Worm (Caenorhabditis elegans): ENCODE results near the gene R05G6.10.

R05G6.10 gene

ce11 chrIV:7512617-7513233 is 29.6 kb downstream of the R05G6.10 start, which contains the start of the genes plc-4 and R05G6.4:
TSS of gene plc-4 (minus strand) at chrIV:7512667.
TSS of gene R05G6.4 (plus strand) at chrIV:7513233.
- no peak for TF ChIP-seq elt-1 (tag; optimal IDR thresholded peaks at IDR 0.05)
- TF ChIP-seq C34F6.9 (tag; optimal IDR thresholded peaks at IDR 0.05) = peak; percentile 61
- peak; percentile 18 for TF ChIP-seq nhr-25 (tag; optimal IDR thresholded peaks at IDR 0.05)
- TF ChIP-seq nhr-129 (tag; optimal IDR thresholded peaks at IDR 0.05) = peak; percentile 65
- TF ChIP-seq ZK546.5 (tag; optimal IDR thresholded peaks at IDR 0.05) = no peak
- TF ChIP-seq crh-2 (tag; optimal IDR thresholded peaks at IDR 0.05) = peak; percentile 39
- TF ChIP-seq elt-3 (tag; optimal IDR thresholded peaks at IDR 0.05) = no peak
- peak in 1 of 2 experiments; percentile 55 for TF ChIP-seq lsy-2 (tag; optimal IDR thresholded peaks at IDR 0.05)
- peak; percentile 40 for TF ChIP-seq gmeb-1 (tag; optimal IDR thresholded peaks at IDR 0.05)
- no peak for TF ChIP-seq ztf-11 (tag; optimal IDR thresholded peaks at IDR 0.05)
- TF ChIP-seq F13H6.1 (tag; optimal IDR thresholded peaks at IDR 0.05) = peak; percentile 11
- no peak for TF ChIP-seq nhr-12 (tag; optimal IDR thresholded peaks at IDR 0.05)
- TF ChIP-seq skn-1 (tag; optimal IDR thresholded peaks at IDR 0.05) = no peak
- TF ChIP-seq Y55F3AM.14 (GFP tag; optimal IDR thresholded peaks at IDR 0.05) = no peak
- TF ChIP-seq egl-27 (tag; optimal IDR thresholded peaks at IDR 0.05) = no peak
- TF ChIP-seq unc-55 (GFP tag; optimal IDR thresholded peaks at IDR 0.05) = peak; percentile 49
- TF ChIP-seq R02D3.7 (tag; optimal IDR thresholded peaks at IDR 0.05) = peak; percentile 81

- no peak for TF ChIP-seq ZK546.5 (tag; optimal IDR thresholded peaks at IDR 0.05)
- no peak for TF ChIP-seq elt-1 (tag; optimal IDR thresholded peaks at IDR 0.05)
- no peak for TF ChIP-seq nhr-129 (tag; optimal IDR thresholded peaks at IDR 0.05)
- TF ChIP-seq fos-1 (tag; optimal IDR thresholded peaks at IDR 0.05) = no peak
- TF ChIP-seq skn-1 (tag; optimal IDR thresholded peaks at IDR 0.05) = no peak
- TF ChIP-seq Y55F3AM.14 (GFP tag; optimal IDR thresholded peaks at IDR 0.05) = no peak
- no peak for TF ChIP-seq blmp-1 (tag; optimal IDR thresholded peaks at IDR 0.05; ENCODE audit: insufficient read depth)
- no peak for TF ChIP-seq ztf-11 (tag; optimal IDR thresholded peaks at IDR 0.05)
- no peak for TF ChIP-seq ama-1 (optimal IDR thresholded peaks at IDR 0.05)
- no peak for TF ChIP-seq ztf-4 (tag; optimal IDR thresholded peaks at IDR 0.05)
- TF ChIP-seq snpc-4 (tag; optimal IDR thresholded peaks at IDR 0.05) = no peak
- no peak for TF ChIP-seq nhr-25 (tag; optimal IDR thresholded peaks at IDR 0.05)
- TF ChIP-seq lin-13 (GFP tag; optimal IDR thresholded peaks at IDR 0.05) = no peak
- TF ChIP-seq lsy-2 (tag; optimal IDR thresholded peaks at IDR 0.05) = no peak
- no peak for TF ChIP-seq unc-39 (tag; optimal IDR thresholded peaks at IDR 0.05)
- no peak for TF ChIP-seq C34F6.9 (tag; optimal IDR thresholded peaks at IDR 0.05)
- TF ChIP-seq crh-2 (tag; optimal IDR thresholded peaks at IDR 0.05) = no peak
- no peak for TF ChIP-seq aly-2 (tag; optimal IDR thresholded peaks at IDR 0.05)
These were observed 31.5 kb downstream of the R05G6.10 start for ce11 chrIV:7510829-7511228.

- TF ChIP-seq lin-13 (GFP tag; optimal IDR thresholded peaks at IDR 0.05) = no peak
- no peak for TF ChIP-seq dmd-4 (tag; optimal IDR thresholded peaks at IDR 0.05)
- TF ChIP-seq mab-5 (tag; optimal IDR thresholded peaks at IDR 0.05) = no peak
- TF ChIP-seq R02D3.7 (tag; optimal IDR thresholded peaks at IDR 0.05) = no peak
- TF ChIP-seq lsy-2 (tag; optimal IDR thresholded peaks at IDR 0.05) = peak in 1 of 2 experiments; percentile 87
These were observed 33.5 kb downstream of the R05G6.10 start for ce11 chrIV:7508850-7509249.

- TF ChIP-seq skn-1 (tag; optimal IDR thresholded peaks at IDR 0.05) = no peak
- TF ChIP-seq lin-13 (GFP tag; optimal IDR thresholded peaks at IDR 0.05) = peak; percentile 80
- TF ChIP-seq nhr-25 (tag; optimal IDR thresholded peaks at IDR 0.05) = peak; percentile 77
- TF ChIP-seq gmeb-1 (tag; optimal IDR thresholded peaks at IDR 0.05) = peak; percentile 89
- no peak for TF ChIP-seq ztf-11 (tag; optimal IDR thresholded peaks at IDR 0.05)
- peak; percentile 59 for TF ChIP-seq sma-9 (GFP tag; optimal IDR thresholded peaks at IDR 0.05)
- TF ChIP-seq sma-9 (tag; optimal IDR thresholded peaks at IDR 0.05) = no peak
- peak; percentile 42 for TF ChIP-seq sem-4 (tag; optimal IDR thresholded peaks at IDR 0.05)
- peak; percentile 87 for TF ChIP-seq nhr-129 (tag; optimal IDR thresholded peaks at IDR 0.05)
- no peak for TF ChIP-seq aly-2 (tag; optimal IDR thresholded peaks at IDR 0.05)
- TF ChIP-seq nhr-21 (tag; optimal IDR thresholded peaks at IDR 0.05) = peak; percentile 74
- TF ChIP-seq nhr-6 (tag; optimal IDR thresholded peaks at IDR 0.05) = peak; percentile 25
- TF ChIP-seq F13H6.1 (tag; optimal IDR thresholded peaks at IDR 0.05) = peak; percentile 81
- TF ChIP-seq ztf-4 (tag; optimal IDR thresholded peaks at IDR 0.05) = peak; percentile 51
- peak; percentile 77 for TF ChIP-seq C34F6.9 (tag; optimal IDR thresholded peaks at IDR 0.05)
- TF ChIP-seq sma-3 (GFP tag; optimal IDR thresholded peaks at IDR 0.05) = peak; percentile 86
- TF ChIP-seq ceh-16 (tag; optimal IDR thresholded peaks at IDR 0.05) = peak; percentile 27
- peak; percentile 16 to 61 for TF ChIP-seq mdl-1 (tag; optimal IDR thresholded peaks at IDR 0.05)
- TF ChIP-seq crh-2 (tag; optimal IDR thresholded peaks at IDR 0.05) = peak; percentile 92
- peak; percentile 49 to 86 for TF ChIP-seq lsy-2 (tag; optimal IDR thresholded peaks at IDR 0.05)
- no peak for TF ChIP-seq unc-62 (GFP tag; optimal IDR thresholded peaks at IDR 0.05)
- peak; percentile 57 for TF ChIP-seq lin-11 (tag; optimal IDR thresholded peaks at IDR 0.05)
- peak; percentile 42 for TF ChIP-seq egl-27 (tag; optimal IDR thresholded peaks at IDR 0.05)
- no peak for TF ChIP-seq lin-39 (tag; optimal IDR thresholded peaks at IDR 0.05)
- peak; percentile 57 for TF ChIP-seq blmp-1 (tag; optimal IDR thresholded peaks at IDR 0.05; ENCODE audit: insufficient read depth)
- peak; percentile 70 for TF ChIP-seq zag-1 (tag; optimal IDR thresholded peaks at IDR 0.05)
- TF ChIP-seq dmd-4 (tag; optimal IDR thresholded peaks at IDR 0.05) = no peak
- TF ChIP-seq nhr-77 (tag; optimal IDR thresholded peaks at IDR 0.05) = no peak
- no peak for TF ChIP-seq peb-1 (tag; optimal IDR thresholded peaks at IDR 0.05)
- TF ChIP-seq nhr-237 (tag; optimal IDR thresholded peaks at IDR 0.05) = no peak
- peak; percentile 88 for TF ChIP-seq fos-1 (tag; optimal IDR thresholded peaks at IDR 0.05)
- TF ChIP-seq ceh-82 (tag; optimal IDR thresholded peaks at IDR 0.05) = no peak
These were observed 34.4 kb downstream of the R05G6.10 start, which contains the start of the genes vdac-1 and R05G6.5 for ce11 chrIV:7507841-7508509. TSS of gene vdac-1 (minus strand) at chrIV:7507891. TSS of gene R05G6.5 (plus strand) at chrIV:7508367.
